Fruit fly (Drosophila melanogaster) whole organism, wandering third instar larva: ENCODE measurements around the gene CG15023.

Source experiments
- Dfd ChIP-seq: fragments of >200 bp; optimal IDR thresholded peaks from 2 replicates; lab custom pipeline; 2017; ENCODE audit warnings: missing biosample characterization, missing genetic modification characterization
- Dif ChIP-seq: fragments of 200-275, 200-300 bp; sonication (Bioruptor generic); optimal IDR thresholded peaks from 2 replicates; lab custom pipeline; 2018; ENCODE audit warnings: missing biosample characterization, missing genetic modification characterization; ENCODE audit not compliant: partially characterized antibody
- Hr78 ChIP-seq: fragments of >200 bp; optimal IDR thresholded peaks from 2 replicates; lab custom pipeline; 2017; ENCODE audit warnings: missing biosample characterization, missing genetic modification characterization
- Mio ChIP-seq: sonication (Bioruptor generic); optimal IDR thresholded peaks from 2 replicates; lab custom pipeline; 2016; ENCODE audit warnings: missing biosample characterization, missing genetic modification characterization
- Rel ChIP-seq, 2 experiments: fragments of 200-800 bp; sonication (Bioruptor generic) in 1 of 2; optimal IDR thresholded peaks; 2 replicates in 1 of 2; 3 replicates in 1 of 2; lab custom pipeline; 2016 to 2019; ENCODE audit warnings: mild to moderate bottlenecking in 2 of 2, missing biosample characterization in 2 of 2, missing genetic modification characterization in 2 of 2, moderate library complexity in 1 of 2
- br ChIP-seq: fragments of 200-800 bp; sonication (Bioruptor generic); optimal IDR thresholded peaks from 2 replicates; lab custom pipeline; 2016; ENCODE audit warnings: missing biosample characterization, missing genetic modification characterization
- dmrt93B ChIP-seq: fragments of 200-800 bp; sonication (Bioruptor generic); optimal IDR thresholded peaks from 2 replicates; lab custom pipeline; 2018; ENCODE audit warnings: missing biosample characterization, mild to moderate bottlenecking, missing genetic modification characterization
- ey ChIP-seq: fragments of 200-800 bp; sonication (Bioruptor generic); optimal IDR thresholded peaks from 2 replicates; lab custom pipeline; 2016; ENCODE audit warnings: missing biosample characterization, missing genetic modification characterization
- fru ChIP-seq: fragments of 200-800 bp; sonication (Bioruptor generic); optimal IDR thresholded peaks from 3 replicates; lab custom pipeline; 2016; ENCODE audit warnings: missing biosample characterization, mild to moderate bottlenecking, missing genetic modification characterization
- h ChIP-seq: fragments of 200-800 bp; sonication (Bioruptor generic); optimal IDR thresholded peaks from 3 replicates; lab custom pipeline; 2016; ENCODE audit warnings: missing biosample characterization, mild to moderate bottlenecking, missing genetic modification characterization
- lola ChIP-seq: fragments of >200 bp; optimal IDR thresholded peaks from 2 replicates; lab custom pipeline; 2017; ENCODE audit warnings: missing biosample characterization, missing genetic modification characterization
- pan ChIP-seq: fragments of >200 bp; optimal IDR thresholded peaks from 2 replicates; lab custom pipeline; 2017
- psq ChIP-seq: fragments of 200-800 bp; sonication (Bioruptor generic); optimal IDR thresholded peaks from 3 replicates; lab custom pipeline; 2017; ENCODE audit warnings: missing biosample characterization, mild to moderate bottlenecking, missing genetic modification characterization, moderate library complexity

dm6 chr3L:4475704-4476103 is 14.4 kb upstream of the CG15023 start:
- TF ChIP-seq fru (GFP tag; lab: Kevin White, UChicago) (no peak), br (no peak), lola (GFP tag; lab: Kevin White, UChicago) (no peak), Rel (GFP tag; optimal IDR thresholded peaks at IDR 0.05; lab: Kevin White, UChicago) (no peak), Rel (tag; optimal IDR thresholded peaks at IDR 0.05; lab: Kevin White, UChicago) (no peak), ey (no peak), pan (no peak), Dif (GFP tag; lab: Kevin White, UChicago) (no peak), h (GFP tag; lab: Kevin White, UChicago) (no peak), Mio (GFP tag; lab: Kevin White, UChicago) (no peak), dmrt93B (GFP tag; lab: Kevin White, UChicago) (no peak), psq (GFP tag; lab: Kevin White, UChicago) (no peak), Hr78 (GFP tag; lab: Kevin White, UChicago) (no peak), Dfd (no peak)
